Worm (Caenorhabditis elegans) whole organism, L2 larva: Measurements from ENCODE around the gene fbxb-111.

Source experiments
- ama-1 ChIP-seq: fragments of 150-350 bp; optimal IDR thresholded peaks from 2 replicates; lab custom pipeline; 2018; ENCODE audit warnings: inconsistent platforms
- unc-62 ChIP-seq: fragments of 150-350 bp; optimal IDR thresholded peaks from 2 replicates; lab custom pipeline; 2014; ENCODE audit warnings: missing biosample characterization, missing genetic modification reagents, missing genetic modification characterization

- TF ChIP-seq unc-62, result no peak
- no peak for TF ChIP-seq ama-1 (lab: Kevin White, UChicago)
Observed at ce11 chrII:2747956-2748621, 26.7 kb downstream of the fbxb-111 start.
